Fruit fly (Drosophila melanogaster): Measurements from ENCODE around the gene Skp2.

dm6 chr3R:4362010-4362409 lies 24.5 kb upstream of the Skp2 start:
- TF ChIP-seq Hr83 (GFP tag; optimal IDR thresholded peaks at IDR 0.05; ENCODE audit: poor library complexity, severe bottlenecking) (no peak), fru (GFP tag; optimal IDR thresholded peaks at IDR 0.05) (no peak), CG32264 (GFP tag; optimal IDR thresholded peaks at IDR 0.05) (no peak), brk (GFP tag; optimal IDR thresholded peaks at IDR 0.05) (no peak), lola (GFP tag; optimal IDR thresholded peaks at IDR 0.05) (no peak), foxo (GFP tag; optimal IDR thresholded peaks at IDR 0.05) (no peak), Rel (GFP tag; optimal IDR thresholded peaks at IDR 0.05) (no peak), Rel (tag; optimal IDR thresholded peaks at IDR 0.05) (no peak), Hr78 (GFP tag; optimal IDR thresholded peaks at IDR 0.05) (no peak), rgr (GFP tag; optimal IDR thresholded peaks at IDR 0.05) (no peak), usp (GFP tag; optimal IDR thresholded peaks at IDR 0.05) (no peak), OdsH (GFP tag; optimal IDR thresholded peaks at IDR 0.05) (no peak), Jra (GFP tag; optimal IDR thresholded peaks at IDR 0.05) (no peak)

Measured in whole organism, wandering third instar larva.